Worm (Caenorhabditis elegans): Measurements from ENCODE around the gene chl-1.

DNA sequence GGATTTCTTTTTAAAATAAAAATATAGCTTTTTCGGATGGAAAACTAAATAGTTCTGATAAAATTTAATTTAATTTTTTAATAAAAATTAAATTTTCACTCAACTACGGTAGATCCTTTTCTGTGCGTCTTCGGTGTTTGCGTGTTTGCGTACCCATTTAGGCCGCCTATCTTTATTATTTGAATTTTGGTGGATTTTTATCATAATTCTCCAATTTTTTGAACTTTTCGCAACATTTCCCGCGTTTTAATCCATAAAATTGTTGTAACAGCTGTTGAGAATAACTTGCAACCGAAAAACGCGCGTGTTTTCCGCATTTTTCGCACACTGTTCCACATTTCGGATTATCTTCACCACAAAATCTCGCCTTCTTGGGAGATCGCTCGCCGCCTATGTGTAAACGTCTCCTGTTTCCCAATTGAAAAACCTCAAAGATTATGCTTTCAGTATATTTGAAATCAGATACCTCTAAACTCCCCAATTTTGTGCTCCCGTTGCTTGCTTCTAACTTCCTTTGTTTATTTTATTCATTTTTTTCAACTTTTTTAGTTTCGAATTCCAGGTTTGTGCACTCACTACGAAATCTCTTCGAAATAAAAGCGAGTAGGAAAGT, 53.3 kb downstream of the chl-1 start, which contains the start of gene T07C4.3:
- TF ChIP-seq ama-1 (optimal IDR thresholded peaks at IDR 0.05): no peak
- no peak for TF ChIP-seq ets-7 (tag; optimal IDR thresholded peaks at IDR 0.05)
- no peak for TF ChIP-seq tra-4 (tag; optimal IDR thresholded peaks at IDR 0.05)
- TF ChIP-seq F13C5.2 (tag; optimal IDR thresholded peaks at IDR 0.05): no peak
- no peak for TF ChIP-seq aly-1 (tag; optimal IDR thresholded peaks at IDR 0.05)
- TF ChIP-seq ceh-13 (GFP tag; optimal IDR thresholded peaks at IDR 0.05): no peak
- TF ChIP-seq flt-1 (GFP tag; IDR thresholded peaks at IDR 0.05): no peak
